Worm (Caenorhabditis elegans): ENCODE data around the gene cyn-1.

DNA sequence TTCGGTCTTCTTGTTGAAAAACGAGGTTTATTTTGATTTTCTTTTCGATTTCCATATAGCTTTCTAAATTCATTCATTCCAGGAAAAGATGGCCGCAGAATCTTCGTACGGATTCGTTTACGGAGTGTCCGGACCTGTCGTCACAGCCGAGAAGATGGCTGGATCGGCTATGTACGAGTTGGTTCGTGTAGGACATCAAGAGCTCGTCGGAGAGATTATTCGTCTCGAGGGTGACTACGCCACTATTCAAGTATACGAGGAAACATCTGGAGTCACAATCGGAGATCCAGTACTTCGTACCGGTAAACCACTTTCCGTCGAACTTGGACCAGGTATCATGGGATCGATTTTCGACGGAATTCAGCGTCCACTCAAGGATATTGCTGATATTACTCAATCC, 4.2 kb upstream of the cyn-1 start, which contains the start of gene vha-13:
- TF ChIP-seq pha-4 (tag; optimal IDR thresholded peaks at IDR 0.05) (no peak), tbx-8 (GFP tag; optimal IDR thresholded peaks at IDR 0.05) (no peak)

All from whole organism, mixed stage, embryonic.